Worm (Caenorhabditis elegans) whole organism, young adult: ENCODE measurements around the gene rab-3.

Experiments
- F57C9.4 ChIP-seq: sonication (generic microtip); optimal IDR thresholded peaks from 2 replicates; lab custom pipeline; 2017; ENCODE audit warnings: mild to moderate bottlenecking, missing genetic modification characterization, missing compliant biosample characterization
- ZK185.1 ChIP-seq: sonication (generic microtip); optimal IDR thresholded peaks from 2 replicates; lab custom pipeline; 2016; ENCODE audit warnings: mild to moderate bottlenecking, missing genetic modification characterization, missing compliant biosample characterization; ENCODE audit not compliant: poor library complexity, severe bottlenecking
- egl-18 ChIP-seq: fragments of 200-800 bp; sonication (Bioruptor generic); IDR thresholded peaks from 2 replicates; pipeline ENCODE4 v1.3.6; 2022; ENCODE audit warnings: missing genetic modification reagents, missing genetic modification characterization, missing compliant biosample characterization
- egrh-3 ChIP-seq: fragments of 200-800 bp; sonication (Bioruptor generic); IDR thresholded peaks from 2 replicates; pipeline ENCODE4 v1.3.6; 2022; ENCODE audit warnings: missing genetic modification reagents, missing genetic modification characterization, missing compliant biosample characterization
- hlh-12 ChIP-seq: sonication (generic microtip); optimal IDR thresholded peaks from 2 replicates; lab custom pipeline; 2016; ENCODE audit warnings: missing genetic modification characterization, missing compliant biosample characterization
- madf-6 ChIP-seq: fragments of 200-800 bp; sonication (Bioruptor generic); IDR thresholded peaks from 2 replicates; pipeline ENCODE4 v1.3.6; 2022; ENCODE audit warnings: missing genetic modification reagents, missing genetic modification characterization, missing compliant biosample characterization

- TF ChIP-seq egrh-3 (GFP tag; lab: Robert Waterston, UW) (no peak), ZK185.1 (tag; lab: Kevin White, UChicago) (no peak), F57C9.4 (tag; lab: Kevin White, UChicago) (no peak), hlh-12 (no peak), egl-18 (GFP tag; lab: Robert Waterston, UW) (no peak), madf-6 (GFP tag; lab: Robert Waterston, UW) (no peak)
Measured at ce11 chrII:5749733-5750238, 22.1 kb upstream of the rab-3 start, which contains the start of gene ifb-2.
